Worm (Caenorhabditis elegans) whole organism, L1 larva: ENCODE measurements around the gene F38A6.4.
A peak's percentile ranks its signal among the peaks of the same experiment; 100 is the strongest.

ENCODE experiments used
- C34B4.2 ChIP-seq: sonication (generic microtip); optimal IDR thresholded peaks from 2 replicates; lab custom pipeline; 2017; ENCODE audit warnings: mild to moderate bottlenecking, missing genetic modification characterization, missing compliant biosample characterization
- aha-1 ChIP-seq: fragments of 150-350 bp; optimal IDR thresholded peaks from 2 replicates; lab custom pipeline; 2014; ENCODE audit warnings: missing biosample characterization, missing genetic modification characterization
- alr-1 ChIP-seq: fragments of 200-800 bp; sonication (Bioruptor generic); optimal IDR thresholded peaks from 2 replicates; lab custom pipeline; 2018; ENCODE audit warnings: borderline replicate concordance, mild to moderate bottlenecking, missing genetic modification characterization, missing compliant biosample characterization
- blmp-1 ChIP-seq: fragments of 150-350 bp; optimal IDR thresholded peaks from 2 replicates; lab custom pipeline; 2014; ENCODE audit warnings: missing biosample characterization, missing genetic modification characterization
- ces-1 ChIP-seq: fragments of 150-350 bp; optimal IDR thresholded peaks from 2 replicates; lab custom pipeline; 2014; ENCODE audit warnings: missing biosample characterization, missing genetic modification reagents, missing genetic modification characterization
- dpl-1 ChIP-seq, 3 experiments: fragments of 150-350 bp in 2 of 3; sonication (generic microtip) in 1 of 3; optimal IDR thresholded peaks; 2 replicates each; lab custom pipeline; 2014 to 2017; ENCODE audit warnings: missing biosample characterization in 3 of 3, missing genetic modification characterization in 3 of 3, missing genetic modification reagents in 3 of 3
- efl-1 ChIP-seq, 4 experiments: fragments of 150-350 bp; optimal IDR thresholded peaks in 3 of 4; peaks in 1 of 4; 1 replicate in 1 of 4; 2 replicates in 3 of 4; lab custom pipeline; 2014; ENCODE audit warnings: missing biosample characterization in 2 of 4, missing genetic modification characterization in 2 of 4, missing genetic modification reagents in 2 of 4
- egl-27 ChIP-seq, 2 experiments: fragments of 150-350 bp in 1 of 2; sonication (generic microtip); optimal IDR thresholded peaks; 3 replicates each; lab custom pipeline; 2017 to 2018; ENCODE audit warnings: missing biosample characterization in 2 of 2, missing genetic modification characterization in 2 of 2, missing genetic modification reagents in 2 of 2
- elt-2 ChIP-seq: sonication (generic microtip); optimal IDR thresholded peaks from 2 replicates; lab custom pipeline; 2016; ENCODE audit warnings: missing genetic modification characterization, mild to moderate bottlenecking, inconsistent platforms, missing compliant biosample characterization, missing genetic modification reagents
- ets-5 ChIP-seq: fragments of 200-800 bp; sonication (Bioruptor generic); IDR thresholded peaks from 2 replicates; pipeline ENCODE4 v1.3.6; 2022; ENCODE audit warnings: missing genetic modification characterization, missing compliant biosample characterization
- fkh-10 ChIP-seq: sonication (generic microtip); optimal IDR thresholded peaks from 2 replicates; lab custom pipeline; 2017; ENCODE audit warnings: missing biosample characterization, missing genetic modification reagents, missing genetic modification characterization
- fkh-4 ChIP-seq: sonication (generic microtip); optimal IDR thresholded peaks from 2 replicates; lab custom pipeline; 2016; ENCODE audit warnings: missing compliant biosample characterization, missing genetic modification characterization, borderline replicate concordance
- fos-1 ChIP-seq: fragments of 150-350 bp; optimal IDR thresholded peaks from 2 replicates; lab custom pipeline; 2014; ENCODE audit warnings: missing biosample characterization, missing genetic modification characterization
- hpl-2 ChIP-seq: fragments of 150-350 bp; optimal IDR thresholded peaks from 2 replicates; lab custom pipeline; 2014; ENCODE audit warnings: missing biosample characterization, missing genetic modification reagents, missing genetic modification characterization
- irx-1 ChIP-seq: sonication (generic microtip); optimal IDR thresholded peaks from 2 replicates; lab custom pipeline; 2016; ENCODE audit warnings: missing genetic modification characterization, missing compliant biosample characterization
- isw-1 ChIP-seq: fragments of 200-800 bp; sonication (Bioruptor generic); IDR thresholded peaks from 2 replicates; pipeline ENCODE4 v1.3.6; 2022; ENCODE audit warnings: missing genetic modification characterization, missing compliant biosample characterization
- jun-1 ChIP-seq: fragments of 150-350 bp; optimal IDR thresholded peaks from 2 replicates; lab custom pipeline; 2014; ENCODE audit warnings: missing biosample characterization, missing genetic modification reagents, missing genetic modification characterization
- lin-14 ChIP-seq: fragments of 200-800 bp; sonication (Bioruptor generic); optimal IDR thresholded peaks from 2 replicates; lab custom pipeline; 2018; ENCODE audit warnings: mild to moderate bottlenecking, missing genetic modification characterization, moderate library complexity, missing compliant biosample characterization
- lin-15B ChIP-seq: fragments of 150-350 bp; sonication (generic microtip); optimal IDR thresholded peaks from 3 replicates; lab custom pipeline; 2014; ENCODE audit warnings: missing biosample characterization, missing genetic modification characterization
- lin-35 ChIP-seq, 2 experiments: fragments of 150-350 bp; optimal IDR thresholded peaks; 2 replicates each; lab custom pipeline; 2014; ENCODE audit warnings: missing biosample characterization in 2 of 2, missing genetic modification characterization in 2 of 2, missing genetic modification reagents in 2 of 2
- lin-39 ChIP-seq: fragments of 150-350 bp; optimal IDR thresholded peaks from 2 replicates; lab custom pipeline; 2014; ENCODE audit warnings: missing biosample characterization, missing genetic modification reagents, missing genetic modification characterization
- lir-3 ChIP-seq: sonication (generic microtip); optimal IDR thresholded peaks from 2 replicates; lab custom pipeline; 2016; ENCODE audit warnings: mild to moderate bottlenecking, missing genetic modification characterization, moderate library complexity, missing compliant biosample characterization; ENCODE audit not compliant: poor library complexity
- lsy-2 ChIP-seq, 2 experiments: fragments of 150-350 bp; optimal IDR thresholded peaks; 2 replicates each; lab custom pipeline; 2014; ENCODE audit warnings: missing biosample characterization in 2 of 2, missing genetic modification characterization in 2 of 2
- mdl-1 ChIP-seq, 2 experiments: fragments of 150-350 bp; optimal IDR thresholded peaks; 2 replicates each; lab custom pipeline; 2014 to 2017; ENCODE audit warnings: missing biosample characterization in 2 of 2, missing genetic modification characterization in 2 of 2, inconsistent platforms in 1 of 2
- mep-1 ChIP-seq: fragments of 150-350 bp; optimal IDR thresholded peaks from 2 replicates; lab custom pipeline; 2014; ENCODE audit warnings: missing biosample characterization, missing genetic modification characterization
- nhr-12 ChIP-seq: sonication (generic microtip); optimal IDR thresholded peaks from 2 replicates; lab custom pipeline; 2017; ENCODE audit warnings: missing biosample characterization, missing genetic modification characterization
- nhr-19 ChIP-seq: fragments of 200-800 bp; sonication (Bioruptor generic); conservative IDR thresholded peaks from 2 replicates; pipeline ENCODE4 v1.3.6; 2022; ENCODE audit warnings: missing genetic modification characterization, missing compliant biosample characterization
- nhr-20 ChIP-seq: sonication (generic microtip); optimal IDR thresholded peaks from 2 replicates; lab custom pipeline; 2016; ENCODE audit warnings: mild to moderate bottlenecking, missing genetic modification characterization, missing compliant biosample characterization
- nhr-237 ChIP-seq: fragments of 150-350 bp; optimal IDR thresholded peaks from 2 replicates; lab custom pipeline; 2014; ENCODE audit warnings: missing biosample characterization, missing genetic modification characterization
- nhr-28 ChIP-seq: fragments of 150-350 bp; optimal IDR thresholded peaks from 2 replicates; lab custom pipeline; 2014; ENCODE audit warnings: missing biosample characterization, missing genetic modification characterization
- nhr-71 ChIP-seq: sonication (generic microtip); optimal IDR thresholded peaks from 2 replicates; lab custom pipeline; 2016; ENCODE audit warnings: mild to moderate bottlenecking, missing genetic modification characterization, moderate library complexity, missing compliant biosample characterization
- nhr-77 ChIP-seq: fragments of 150-350 bp; optimal IDR thresholded peaks from 2 replicates; lab custom pipeline; 2014; ENCODE audit warnings: missing biosample characterization, missing genetic modification characterization
- nhr-85 ChIP-seq: sonication (generic microtip); peaks from one replicate; lab custom pipeline; 2016; ENCODE audit warnings: missing genetic modification characterization, inconsistent platforms, missing compliant biosample characterization
- nhr-90 ChIP-seq: sonication (generic microtip); optimal IDR thresholded peaks from 2 replicates; lab custom pipeline; 2016; ENCODE audit warnings: mild to moderate bottlenecking, missing genetic modification characterization, missing compliant biosample characterization; ENCODE audit not compliant: poor library complexity
- pqm-1 ChIP-seq: sonication (generic microtip); optimal IDR thresholded peaks from 3 replicates; lab custom pipeline; 2017; ENCODE audit warnings: missing biosample characterization, missing genetic modification characterization
- rnt-1 ChIP-seq: sonication (generic microtip); optimal IDR thresholded peaks from 2 replicates; lab custom pipeline; 2016; ENCODE audit warnings: mild to moderate bottlenecking, missing genetic modification characterization, moderate library complexity, missing compliant biosample characterization
- snpc-4 ChIP-seq: fragments of 150-350 bp; optimal IDR thresholded peaks from 2 replicates; lab custom pipeline; 2014; ENCODE audit warnings: missing biosample characterization, missing genetic modification characterization
- sptf-1 ChIP-seq: fragments of 150-350 bp; optimal IDR thresholded peaks from 2 replicates; lab custom pipeline; 2014; ENCODE audit warnings: missing biosample characterization, missing genetic modification characterization
- swsn-7 ChIP-seq: sonication (generic microtip); optimal IDR thresholded peaks from 2 replicates; lab custom pipeline; 2016; ENCODE audit warnings: missing genetic modification characterization, missing compliant biosample characterization
- tbx-2 ChIP-seq: sonication (generic microtip); optimal IDR thresholded peaks from 2 replicates; lab custom pipeline; 2016; ENCODE audit warnings: missing genetic modification characterization, missing compliant biosample characterization
- unc-62 ChIP-seq: fragments of 150-350 bp; optimal IDR thresholded peaks from 2 replicates; lab custom pipeline; 2014; ENCODE audit warnings: missing biosample characterization, missing genetic modification reagents, missing genetic modification characterization
- vab-15 ChIP-seq: sonication (generic microtip); optimal IDR thresholded peaks from 2 replicates; lab custom pipeline; 2017; ENCODE audit warnings: missing genotype, mild to moderate bottlenecking, missing genetic modification characterization, missing compliant biosample characterization
- zag-1 ChIP-seq: fragments of 150-350 bp; optimal IDR thresholded peaks from 2 replicates; lab custom pipeline; 2014; ENCODE audit warnings: missing biosample characterization, missing genetic modification characterization
- ztf-11 ChIP-seq, 2 experiments: sonication (generic microtip); optimal IDR thresholded peaks; 2 replicates each; lab custom pipeline; 2016 to 2017; ENCODE audit warnings: missing genetic modification characterization in 2 of 2, missing biosample characterization in 1 of 2, missing compliant biosample characterization in 1 of 2
- ztf-4 ChIP-seq: fragments of 150-350 bp; optimal IDR thresholded peaks from 2 replicates; lab custom pipeline; 2014; ENCODE audit warnings: missing biosample characterization, missing genetic modification characterization

F38A6.4 gene

ce11 chrV:20771702-20772101 lies 3.5 kb downstream of the F38A6.4 start:
- TF ChIP-seq rnt-1 (tag; lab: Kevin White, UChicago) (peak; percentile 52), mep-1 (tag; lab: Kevin White, UChicago) (peak; percentile 2), fkh-4 (tag; lab: Kevin White, UChicago) (no peak), zag-1 (no peak), lin-14 (GFP tag; lab: Kevin White, UChicago) (peak; percentile 56), nhr-71 (tag; lab: Kevin White, UChicago) (peak; percentile 3), aha-1 (no peak), vab-15 (no peak), mdl-1 (tag; optimal IDR thresholded peaks at IDR 0.05; lab: Kevin White, UChicago) (no peak), ztf-11 (tag; optimal IDR thresholded peaks at IDR 0.05; lab: Kevin White, UChicago) (no peak), blmp-1 (tag; lab: Kevin White, UChicago) (peak; percentile 14), dpl-1 (GFP tag; optimal IDR thresholded peaks at IDR 0.05; lab: Kevin White, UChicago) (no peak), hpl-2 (GFP tag; lab: Kevin White, UChicago) (no peak), nhr-28 (tag; lab: Kevin White, UChicago) (no peak), lin-35 (GFP tag; optimal IDR thresholded peaks at IDR 0.05; lab: Kevin White, UChicago) (no peak), ces-1 (GFP tag; lab: Kevin White, UChicago) (no peak), nhr-85 (peak; percentile 46), sptf-1 (no peak), isw-1 (no peak), fkh-10 (GFP tag; lab: Kevin White, UChicago) (no peak)
- TF ChIP-seq, all 84 proteins: peak for 6

- no peak for TF ChIP-seq egl-27 (tag; optimal IDR thresholded peaks at IDR 0.05; lab: Kevin White, UChicago)
- TF ChIP-seq elt-2 (tag; lab: Kevin White, UChicago): peak; percentile 34
- TF ChIP-seq alr-1: no peak
- peak; percentile 22 for TF ChIP-seq lin-14 (GFP tag; lab: Kevin White, UChicago)
These were observed 4.3 kb downstream of the F38A6.4 start for ce11 chrV:20770846-20771245.

ce11 chrV:20770061-20770460 lies 5.1 kb downstream of the F38A6.4 start, which contains the start of gene elp-1:
elp-1 (minus strand) TSS chrV:20770161.
- TF ChIP-seq lin-39 (no peak), elt-2 (tag; lab: Kevin White, UChicago) (no peak), unc-62 (no peak), irx-1 (tag; lab: Kevin White, UChicago) (no peak), C34B4.2 (no peak), jun-1 (tag; lab: Kevin White, UChicago) (no peak)

ce11 chrV:20763192-20763591 lies 12.0 kb downstream of the F38A6.4 start:
- TF ChIP-seq lsy-2 (tag; optimal IDR thresholded peaks at IDR 0.05; lab: Kevin White, UChicago) (peak in 1 of 2 experiments; percentile 14), tbx-2 (no peak), snpc-4 (tag; lab: Kevin White, UChicago) (no peak), lin-14 (GFP tag; lab: Kevin White, UChicago) (peak; percentile 48), nhr-85 (peak; percentile 8), mdl-1 (tag; optimal IDR thresholded peaks at IDR 0.05; lab: Kevin White, UChicago) (no peak), nhr-19 (GFP tag; lab: Robert Waterston, UW) (0 out of 2 replicates have a peak, but pooled peaks have one; percentile 23), nhr-77 (peak; percentile 42), fos-1 (tag; lab: Kevin White, UChicago) (no peak), mep-1 (tag; lab: Kevin White, UChicago) (no peak), fkh-4 (tag; lab: Kevin White, UChicago) (no peak), nhr-20 (tag; lab: Kevin White, UChicago) (peak; percentile 11), nhr-71 (tag; lab: Kevin White, UChicago) (peak; percentile 38)

ce11 chrV:20761758-20762157 lies 13.4 kb downstream of the F38A6.4 start:
- TF ChIP-seq pqm-1 (tag; lab: Kevin White, UChicago): no peak
- no peak for TF ChIP-seq lin-15B
- TF ChIP-seq ets-5 (GFP tag; lab: Robert Waterston, UW): no peak
- no peak for TF ChIP-seq ztf-4
- peak; percentile 34 for TF ChIP-seq nhr-71 (tag; lab: Kevin White, UChicago)
- no peak for TF ChIP-seq nhr-237 (tag; lab: Kevin White, UChicago)
- TF ChIP-seq nhr-90 (tag; lab: Kevin White, UChicago): no peak
- TF ChIP-seq efl-1 (optimal IDR thresholded peaks at IDR 0.05; lab: Kevin White, UChicago): peak in 1 of 2 experiments; percentile 17
- TF ChIP-seq efl-1 (GFP tag; optimal IDR thresholded peaks at IDR 0.05 in 1 of 2; lab: Kevin White, UChicago): no peak
- TF ChIP-seq irx-1 (tag; lab: Kevin White, UChicago): no peak
- TF ChIP-seq fos-1 (tag; lab: Kevin White, UChicago): no peak
- TF ChIP-seq egl-27 (tag; optimal IDR thresholded peaks at IDR 0.05; lab: Kevin White, UChicago): peak in 1 of 2 experiments; percentile 7
- TF ChIP-seq nhr-12: no peak
- no peak for TF ChIP-seq lir-3 (tag; lab: Kevin White, UChicago)
- TF ChIP-seq swsn-7 (tag; lab: Kevin White, UChicago): peak; percentile 22
